Worm (Caenorhabditis elegans): Measurements from ENCODE around the gene nrde-2.

Gene nrde-2

DNA sequence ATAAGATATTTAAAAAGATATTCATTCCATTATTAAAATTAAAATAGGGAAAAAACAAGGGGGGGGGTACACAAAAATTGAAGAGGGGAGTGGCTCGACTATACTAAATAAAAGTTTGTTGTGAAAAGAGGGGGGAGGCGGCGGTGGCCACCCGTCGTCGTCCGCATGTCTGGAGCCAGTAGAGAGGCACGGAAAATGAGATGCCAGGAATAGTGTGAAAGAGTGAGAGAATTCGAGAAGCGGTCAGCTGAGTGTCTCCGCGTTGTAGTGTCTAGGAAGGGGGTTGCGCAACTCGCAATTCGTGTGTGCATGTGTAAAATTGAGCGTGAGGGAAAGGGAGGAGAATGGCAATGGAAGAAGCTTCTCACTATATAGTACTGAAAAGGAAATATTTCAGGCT, 45.2 kb downstream of the nrde-2 start (continued):
- no peak for TF ChIP-seq F13H6.1 (tag; optimal IDR thresholded peaks at IDR 0.05)
- no peak for TF ChIP-seq npax-4 (tag; optimal IDR thresholded peaks at IDR 0.05)
- TF ChIP-seq ceh-18 (tag; optimal IDR thresholded peaks at IDR 0.05) = peak; percentile 31
- TF ChIP-seq hlh-13 (GFP tag; optimal IDR thresholded peaks at IDR 0.05) = peak; percentile 4
- TF ChIP-seq zip-5 (tag; optimal IDR thresholded peaks at IDR 0.05) = no peak
- no peak for TF ChIP-seq K09A11.1 (tag; optimal IDR thresholded peaks at IDR 0.05; ENCODE audit: insufficient read depth)
- TF ChIP-seq hlh-8 (tag; optimal IDR thresholded peaks at IDR 0.05) = peak; percentile 51
- TF ChIP-seq ceh-34 (tag; optimal IDR thresholded peaks at IDR 0.05) = peak; percentile 61
- TF ChIP-seq ama-1 (optimal IDR thresholded peaks at IDR 0.05) = no peak
- no peak for TF ChIP-seq gmeb-2 (tag; optimal IDR thresholded peaks at IDR 0.05)
- no peak for TF ChIP-seq C38D4.7 (GFP tag; optimal IDR thresholded peaks at IDR 0.05)
- peak; percentile 69 for TF ChIP-seq tbx-2 (tag; optimal IDR thresholded peaks at IDR 0.05)
- peak; percentile 10 for TF ChIP-seq elt-2 (tag; optimal IDR thresholded peaks at IDR 0.05)
- no peak for TF ChIP-seq ceh-45 (GFP tag; IDR thresholded peaks at IDR 0.05)
- TF ChIP-seq syd-9 (tag; optimal IDR thresholded peaks at IDR 0.05) = peak; percentile 23
- TF ChIP-seq hlh-30 (tag; optimal IDR thresholded peaks at IDR 0.05; ENCODE audit: insufficient read depth) = peak; percentile 81
- TF ChIP-seq dve-1 (tag; optimal IDR thresholded peaks at IDR 0.05) = no peak
- TF ChIP-seq tbx-7 (tag; optimal IDR thresholded peaks at IDR 0.05) = no peak
- no peak for TF ChIP-seq mec-3 (tag; optimal IDR thresholded peaks at IDR 0.05; ENCODE audit: borderline replicate concordance)
- no peak for TF ChIP-seq sdc-2 (tag; optimal IDR thresholded peaks at IDR 0.05)
- TF ChIP-seq nfya-1 (tag; optimal IDR thresholded peaks at IDR 0.05) = peak; percentile 79
- TF ChIP-seq pha-4 (tag; optimal IDR thresholded peaks at IDR 0.05) = no peak
- no peak for TF ChIP-seq nhr-232 (tag; optimal IDR thresholded peaks at IDR 0.05)
- TF ChIP-seq ceh-9 (tag; optimal IDR thresholded peaks at IDR 0.05) = no peak
- TF ChIP-seq ref-2 (tag; optimal IDR thresholded peaks at IDR 0.05) = peak; percentile 64
- no peak for TF ChIP-seq ahr-1 (tag; optimal IDR thresholded peaks at IDR 0.05)

DNA sequence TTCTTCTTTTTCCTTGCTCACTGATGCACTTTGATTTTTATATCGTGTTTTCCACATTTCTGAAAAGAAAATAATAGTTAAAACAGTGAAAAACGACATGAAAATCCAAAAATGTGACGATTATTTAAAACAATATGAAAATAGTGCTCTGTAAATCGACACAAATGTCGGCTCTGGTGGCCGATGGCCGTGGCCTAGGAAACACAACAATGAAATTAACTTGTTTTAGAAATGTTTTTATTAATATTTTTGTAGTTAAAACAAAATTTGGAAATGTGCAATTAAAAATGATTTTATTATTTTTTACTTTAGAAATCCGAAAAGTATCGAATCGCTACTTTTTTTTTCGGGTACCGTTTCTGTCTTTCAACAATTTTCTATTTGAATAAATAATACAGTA, 46.7 kb downstream of the nrde-2 start, which contains the start of gene arv-1:
arv-1 (minus strand) TSS at position 65 of the 400 bp plus-strand sequence.
- TF ChIP-seq unc-55 (GFP tag; optimal IDR thresholded peaks at IDR 0.05) = no peak
- no peak for TF ChIP-seq T23F11.4 (GFP tag; optimal IDR thresholded peaks at IDR 0.05)
- TF ChIP-seq ahr-1 (tag; optimal IDR thresholded peaks at IDR 0.05) = no peak
- no peak for TF ChIP-seq mec-3 (tag; optimal IDR thresholded peaks at IDR 0.05; ENCODE audit: borderline replicate concordance)
- peak; percentile 70 for TF ChIP-seq ets-4 (tag; optimal IDR thresholded peaks at IDR 0.05)
- TF ChIP-seq pat-9 (tag; optimal IDR thresholded peaks at IDR 0.05) = no peak
- TF ChIP-seq ceh-19 (GFP tag; optimal IDR thresholded peaks at IDR 0.05) = no peak
- TF ChIP-seq ref-2 (tag; optimal IDR thresholded peaks at IDR 0.05) = peak; percentile 24
- no peak for TF ChIP-seq dve-1 (tag; optimal IDR thresholded peaks at IDR 0.05)
- no peak for TF ChIP-seq rnt-1 (tag; optimal IDR thresholded peaks at IDR 0.05)
- TF ChIP-seq ceh-24 (tag; optimal IDR thresholded peaks at IDR 0.05) = no peak
- TF ChIP-seq pros-1 (tag; optimal IDR thresholded peaks at IDR 0.05) = no peak
- TF ChIP-seq dmd-4 (tag; optimal IDR thresholded peaks at IDR 0.05; ENCODE audit: borderline replicate concordance) = no peak
- TF ChIP-seq lin-11 (tag; optimal IDR thresholded peaks at IDR 0.05) = no peak
- TF ChIP-seq sdc-2 (tag; optimal IDR thresholded peaks at IDR 0.05) = no peak
- peak; percentile 14 for TF ChIP-seq pha-2 (tag; optimal IDR thresholded peaks at IDR 0.05)
- no peak for TF ChIP-seq syd-9 (tag; optimal IDR thresholded peaks at IDR 0.05)
- TF ChIP-seq eyg-1 (tag; optimal IDR thresholded peaks at IDR 0.05) = no peak
- no peak for TF ChIP-seq fkh-10 (GFP tag; optimal IDR thresholded peaks at IDR 0.05)
- TF ChIP-seq odd-2 (tag; optimal IDR thresholded peaks at IDR 0.05) = no peak
- peak; percentile 26 for TF ChIP-seq C38D4.7 (GFP tag; optimal IDR thresholded peaks at IDR 0.05)
- TF ChIP-seq sox-4 (tag; optimal IDR thresholded peaks at IDR 0.05) = no peak
- no peak for TF ChIP-seq madf-2 (tag; optimal IDR thresholded peaks at IDR 0.05)
- no peak for TF ChIP-seq npax-4 (tag; optimal IDR thresholded peaks at IDR 0.05)
- no peak for TF ChIP-seq nhr-232 (tag; optimal IDR thresholded peaks at IDR 0.05)
- TF ChIP-seq K02D7.2 (tag; optimal IDR thresholded peaks at IDR 0.05) = no peak
- peak; percentile 81 for TF ChIP-seq tbx-2 (tag; optimal IDR thresholded peaks at IDR 0.05)
- TF ChIP-seq F13H6.1 (tag; optimal IDR thresholded peaks at IDR 0.05) = no peak
- no peak for TF ChIP-seq pax-1 (tag; optimal IDR thresholded peaks at IDR 0.05)
- TF ChIP-seq ceh-6 (GFP tag; optimal IDR thresholded peaks at IDR 0.05) = no peak
- TF ChIP-seq ztf-16 (tag; optimal IDR thresholded peaks at IDR 0.05) = no peak
- no peak for TF ChIP-seq hlh-15 (tag; optimal IDR thresholded peaks at IDR 0.05)
- no peak for TF ChIP-seq nhr-11 (tag; optimal IDR thresholded peaks at IDR 0.05)
- TF ChIP-seq pag-3 (tag; optimal IDR thresholded peaks at IDR 0.05; ENCODE audit: borderline replicate concordance) = no peak
- peak; percentile 42 for TF ChIP-seq unc-42 (tag; optimal IDR thresholded peaks at IDR 0.05)
- no peak for TF ChIP-seq ceh-48 (tag; optimal IDR thresholded peaks at IDR 0.05)
- TF ChIP-seq hlh-8 (tag; optimal IDR thresholded peaks at IDR 0.05) = peak; percentile 65

All from whole organism, late embryonic.